Fruit fly (Drosophila melanogaster): Measurements from ENCODE around the gene trus.
"Not testable (repeated sequence)": the region's sequence is repeated elsewhere in the genome, so short reads cannot be mapped to it uniquely, and the experiment has no call there.

The trus gene

DNA sequence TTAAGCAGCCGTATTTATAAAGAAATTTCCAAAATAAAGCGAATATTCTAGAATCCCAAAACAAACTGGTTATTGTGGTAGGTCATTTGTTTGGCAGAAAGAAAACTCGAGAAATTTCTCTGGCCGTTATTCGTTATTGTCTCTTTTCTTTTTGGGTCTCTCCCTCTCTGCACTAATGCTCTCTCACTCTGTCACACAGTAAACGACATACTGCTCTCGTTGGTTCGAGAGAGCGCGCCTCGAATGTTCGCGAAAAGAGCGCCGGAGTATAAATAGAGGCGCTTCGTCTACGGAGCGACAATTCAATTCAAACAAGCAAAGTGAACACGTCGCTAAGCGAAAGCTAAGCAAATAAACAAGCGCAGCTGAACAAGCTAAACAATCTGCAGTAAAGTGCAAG, 49.1 kb downstream of the trus start, which contains the start of gene Hsp70Bb:
TSS of gene Hsp70Bb (plus strand) at position 301 of the 400 bp plus-strand sequence.
- not testable (repeated sequence) for TF ChIP-seq CG14711 (tag; optimal IDR thresholded peaks at IDR 0.05); CG11617 (GFP tag; optimal IDR thresholded peaks at IDR 0.05); toe (GFP tag; optimal IDR thresholded peaks at IDR 0.05)

Data from whole organism, adult.